Worm (Caenorhabditis elegans): ENCODE measurements around the gene C48D1.1.

The C48D1.1 gene

DNA sequence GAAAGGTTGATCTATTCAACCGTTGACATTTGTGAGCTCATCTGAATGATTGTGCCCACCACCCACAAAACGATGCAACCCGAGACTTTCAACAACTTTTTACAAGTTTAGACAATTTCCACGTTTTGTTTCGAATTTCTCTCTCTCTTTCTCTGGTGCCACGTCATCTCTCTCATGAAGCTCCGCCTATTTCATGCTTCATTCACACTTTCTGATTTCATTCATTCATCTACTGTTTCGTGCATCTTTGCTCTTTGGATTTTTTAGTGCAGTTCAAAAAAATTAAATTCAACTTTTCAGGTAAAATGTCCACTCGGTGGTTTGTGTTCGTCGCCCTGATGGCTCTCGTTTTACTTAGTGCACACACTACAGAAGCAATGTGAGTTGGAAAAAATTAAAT lies 47.9 kb downstream of the C48D1.1 start, which contains the start of gene nlp-79:
nlp-79 (plus strand) TSS at position 301 of the 400 bp plus-strand sequence.
- TF ChIP-seq ces-1 (GFP tag; optimal IDR thresholded peaks at IDR 0.05) = no peak
- TF ChIP-seq ztf-11 (tag; optimal IDR thresholded peaks at IDR 0.05) = no peak
- TF ChIP-seq nhr-2 (tag; optimal IDR thresholded peaks at IDR 0.05) = no peak
- no peak for TF ChIP-seq snpc-4 (tag; optimal IDR thresholded peaks at IDR 0.05)
- TF ChIP-seq elt-3 (tag; optimal IDR thresholded peaks at IDR 0.05) = no peak
- TF ChIP-seq hlh-1 (tag; optimal IDR thresholded peaks at IDR 0.05) = no peak
- TF ChIP-seq mep-1 (tag; optimal IDR thresholded peaks at IDR 0.05) = no peak
- no peak for TF ChIP-seq nhr-28 (tag; optimal IDR thresholded peaks at IDR 0.05)
- no peak for TF ChIP-seq drap-1 (GFP tag; optimal IDR thresholded peaks at IDR 0.05)
- TF ChIP-seq lin-13 (tag; optimal IDR thresholded peaks at IDR 0.05) = no peak
- no peak for TF ChIP-seq mls-2 (tag; optimal IDR thresholded peaks at IDR 0.05)
- no peak for TF ChIP-seq unc-39 (tag; optimal IDR thresholded peaks at IDR 0.05)
- no peak for TF ChIP-seq cnd-1 (tag; optimal IDR thresholded peaks at IDR 0.05)
- TF ChIP-seq nhr-237 (tag; optimal IDR thresholded peaks at IDR 0.05) = no peak
- no peak for TF ChIP-seq mab-5 (tag; optimal IDR thresholded peaks at IDR 0.05)

Data from whole organism, mixed stage, embryonic.